Fruit fly (Drosophila melanogaster) whole organism, prepupa: ENCODE results near the gene Mo25.

Experiments
- Blimp-1 ChIP-seq: fragments of 200-800 bp; sonication (Bioruptor generic); optimal IDR thresholded peaks from 3 replicates; lab custom pipeline; 2017; ENCODE audit warnings: missing biosample characterization, missing genetic modification characterization, mild to moderate bottlenecking, moderate library complexity, missing genetic modification reagents
- CG10669 ChIP-seq: fragments of 200-800 bp; sonication (Bioruptor generic); optimal IDR thresholded peaks from 3 replicates; lab custom pipeline; 2018; ENCODE audit warnings: missing biosample characterization, mild to moderate bottlenecking, missing genetic modification characterization, moderate library complexity
- CG11294 ChIP-seq: fragments of 200-800 bp; sonication (Bioruptor generic); IDR thresholded peaks from 2 replicates; pipeline ENCODE4 v1.3.6; 2022; ENCODE audit warnings: missing biosample characterization, missing genetic modification characterization
- CG11762 ChIP-seq: fragments of 200-800 bp; sonication (Bioruptor generic); optimal IDR thresholded peaks from 3 replicates; lab custom pipeline; 2016; ENCODE audit warnings: missing biosample characterization, missing genetic modification characterization; ENCODE audit not compliant: insufficient read depth
- CG15336 ChIP-seq: fragments of 200-800 bp; sonication (Bioruptor generic); IDR thresholded peaks from 2 replicates; pipeline ENCODE4 v1.3.6; 2022; ENCODE audit warnings: missing biosample characterization, missing genetic modification characterization
- CG1621 ChIP-seq: fragments of 200-800 bp; sonication (Bioruptor generic); optimal IDR thresholded peaks from 3 replicates; lab custom pipeline; 2018; ENCODE audit warnings: missing biosample characterization, mild to moderate bottlenecking, missing genetic modification characterization
- CG16779 ChIP-seq: fragments of 200-800 bp; sonication (Bioruptor generic); optimal IDR thresholded peaks from 3 replicates; lab custom pipeline; 2017; ENCODE audit warnings: missing biosample characterization, mild to moderate bottlenecking, missing genetic modification characterization
- CG3032 ChIP-seq: fragments of 200-800 bp; optimal IDR thresholded peaks from 2 replicates; lab custom pipeline; 2019; ENCODE audit warnings: missing biosample characterization, mild to moderate bottlenecking, missing genetic modification characterization, moderate library complexity
- CG31627 ChIP-seq: fragments of 200-800 bp; sonication (Bioruptor generic); optimal IDR thresholded peaks from 3 replicates; lab custom pipeline; 2016; ENCODE audit warnings: missing biosample characterization, missing genetic modification characterization
- CG34406 ChIP-seq: fragments of 200-800 bp; sonication (Bioruptor generic); optimal IDR thresholded peaks from 3 replicates; lab custom pipeline; 2016; ENCODE audit warnings: missing biosample characterization, missing genetic modification characterization
- CG3919 ChIP-seq: fragments of 200-800 bp; sonication (Bioruptor generic); optimal IDR thresholded peaks from 3 replicates; lab custom pipeline; 2016; ENCODE audit warnings: missing biosample characterization, missing genetic modification characterization
- CG4318 ChIP-seq: fragments of 200-800 bp; sonication (Bioruptor generic); optimal IDR thresholded peaks from 3 replicates; lab custom pipeline; 2017; ENCODE audit warnings: missing biosample characterization, mild to moderate bottlenecking, missing genetic modification characterization
- CG6276 ChIP-seq: fragments of 200-800 bp; sonication (Bioruptor generic); optimal IDR thresholded peaks from 2 replicates; lab custom pipeline; 2017; ENCODE audit warnings: missing biosample characterization, mild to moderate bottlenecking, missing genetic modification characterization
- CG6792 ChIP-seq: fragments of 200-800 bp; sonication (Bioruptor generic); optimal IDR thresholded peaks from 3 replicates; lab custom pipeline; 2016; ENCODE audit warnings: missing biosample characterization, missing genetic modification characterization
- CG6854 ChIP-seq: fragments of 200-800 bp; sonication (Bioruptor generic); optimal IDR thresholded peaks from 2 replicates; lab custom pipeline; 2017; ENCODE audit warnings: missing biosample characterization, mild to moderate bottlenecking, missing genetic modification characterization
- CG7368 ChIP-seq: fragments of 200-800 bp; sonication (Bioruptor generic); optimal IDR thresholded peaks from 3 replicates; lab custom pipeline; 2016; ENCODE audit warnings: missing biosample characterization, missing genetic modification characterization
- CG8119 ChIP-seq: fragments of 200-800 bp; sonication (Bioruptor generic); IDR thresholded peaks from 3 replicates; pipeline ENCODE4 v1.3.6; 2022; ENCODE audit warnings: missing biosample characterization, missing genetic modification characterization
- CG8319 ChIP-seq: fragments of 200-800 bp; sonication (Bioruptor generic); optimal IDR thresholded peaks from 3 replicates; lab custom pipeline; 2016; ENCODE audit warnings: missing biosample characterization, missing genetic modification characterization
- Eip75B ChIP-seq: fragments of 200-800 bp; sonication (Bioruptor generic); optimal IDR thresholded peaks from 3 replicates; lab custom pipeline; 2016; ENCODE audit warnings: missing biosample characterization, missing genetic modification characterization
- Eip93F ChIP-seq: fragments of 200-800 bp; sonication (Bioruptor generic); optimal IDR thresholded peaks from 2 replicates; lab custom pipeline; 2016; ENCODE audit warnings: missing biosample characterization, mild to moderate bottlenecking, missing genetic modification characterization
- Ets96B ChIP-seq: fragments of 200-800 bp; optimal IDR thresholded peaks from 2 replicates; lab custom pipeline; 2019; ENCODE audit warnings: missing biosample characterization, mild to moderate bottlenecking, missing genetic modification characterization, moderate library complexity
- Gug ChIP-seq: fragments of 200-800 bp; sonication (Bioruptor generic); IDR thresholded peaks from 2 replicates; pipeline ENCODE4 v1.3.6; 2022; ENCODE audit warnings: missing biosample characterization, missing genetic modification characterization
- Hr38 ChIP-seq: sonication (Bioruptor generic); optimal IDR thresholded peaks from 2 replicates; lab custom pipeline; 2016; ENCODE audit warnings: missing biosample characterization, missing genetic modification characterization
- Lpt ChIP-seq: fragments of 200-800 bp; sonication (Bioruptor generic); optimal IDR thresholded peaks from 3 replicates; lab custom pipeline; 2016; ENCODE audit warnings: missing biosample characterization, missing genetic modification characterization
- Met ChIP-seq: fragments of 200-800 bp; sonication (Bioruptor generic); optimal IDR thresholded peaks from 3 replicates; lab custom pipeline; 2016; ENCODE audit warnings: missing biosample characterization, missing genetic modification characterization
- OdsH ChIP-seq: fragments of 200-800 bp; sonication (Bioruptor generic); optimal IDR thresholded peaks from 3 replicates; lab custom pipeline; 2016; ENCODE audit warnings: missing biosample characterization, missing genetic modification characterization
- Sox102F ChIP-seq: fragments of 200-800 bp; sonication (Bioruptor generic); optimal IDR thresholded peaks from 2 replicates; lab custom pipeline; 2016; ENCODE audit warnings: missing biosample characterization, mild to moderate bottlenecking, missing genetic modification characterization
- Sox14 ChIP-seq: fragments of 200-800 bp; sonication (Bioruptor generic); optimal IDR thresholded peaks from 3 replicates; lab custom pipeline; 2016; ENCODE audit warnings: missing biosample characterization, missing genetic modification characterization
- Sox15 ChIP-seq: fragments of 200-800 bp; sonication (Bioruptor generic); optimal IDR thresholded peaks from 3 replicates; lab custom pipeline; 2016; ENCODE audit warnings: missing biosample characterization, missing genetic modification characterization
- cyc ChIP-seq: fragments of 200-800 bp; sonication (Bioruptor generic); optimal IDR thresholded peaks from 3 replicates; lab custom pipeline; 2016; ENCODE audit warnings: missing biosample characterization, missing genetic modification characterization
- eg ChIP-seq: fragments of 200-800 bp; sonication (Bioruptor generic); IDR thresholded peaks from 3 replicates; pipeline ENCODE4 v1.3.6; 2022; ENCODE audit warnings: missing biosample characterization, missing genetic modification characterization
- esn ChIP-seq: fragments of 200-800 bp; sonication (Bioruptor generic); optimal IDR thresholded peaks from 2 replicates; lab custom pipeline; 2016; ENCODE audit warnings: missing biosample characterization, mild to moderate bottlenecking, missing genetic modification characterization, moderate library complexity
- fd59A ChIP-seq: fragments of 200-800 bp; sonication (Bioruptor generic); optimal IDR thresholded peaks from 2 replicates; lab custom pipeline; 2017; ENCODE audit warnings: missing biosample characterization, mild to moderate bottlenecking, missing genetic modification characterization, missing genetic modification reagents
- fkh ChIP-seq: fragments of 200-800 bp; sonication (Bioruptor generic); optimal IDR thresholded peaks from 3 replicates; lab custom pipeline; 2017; ENCODE audit warnings: missing biosample characterization, mild to moderate bottlenecking, missing genetic modification characterization, moderate library complexity
- lz ChIP-seq: fragments of 200-800 bp; sonication (Bioruptor generic); optimal IDR thresholded peaks from 3 replicates; lab custom pipeline; 2016; ENCODE audit warnings: missing biosample characterization, missing genetic modification characterization
- net ChIP-seq: fragments of 200-800 bp; sonication (Bioruptor generic); optimal IDR thresholded peaks from 3 replicates; lab custom pipeline; 2016; ENCODE audit warnings: missing biosample characterization, missing genetic modification characterization
- salr ChIP-seq, 2 experiments: fragments of 200-800 bp; sonication (Bioruptor generic); optimal IDR thresholded peaks; 3 replicates each; lab custom pipeline; 2016 to 2018; ENCODE audit warnings: missing biosample characterization in 2 of 2, missing genetic modification characterization in 2 of 2, mild to moderate bottlenecking in 1 of 2
- spab ChIP-seq: fragments of 200-800 bp; sonication (Bioruptor generic); optimal IDR thresholded peaks from 2 replicates; lab custom pipeline; 2017; ENCODE audit warnings: missing biosample characterization, mild to moderate bottlenecking, missing genetic modification characterization, missing genetic modification reagents
- ss ChIP-seq, 2 experiments: fragments of 200-800 bp; sonication (Bioruptor generic); optimal IDR thresholded peaks; 2 replicates in 1 of 2; 3 replicates in 1 of 2; lab custom pipeline; 2017 to 2018; ENCODE audit warnings: mild to moderate bottlenecking in 2 of 2, missing biosample characterization in 2 of 2, missing genetic modification characterization in 2 of 2, moderate library complexity in 1 of 2

The Mo25 gene

DNA sequence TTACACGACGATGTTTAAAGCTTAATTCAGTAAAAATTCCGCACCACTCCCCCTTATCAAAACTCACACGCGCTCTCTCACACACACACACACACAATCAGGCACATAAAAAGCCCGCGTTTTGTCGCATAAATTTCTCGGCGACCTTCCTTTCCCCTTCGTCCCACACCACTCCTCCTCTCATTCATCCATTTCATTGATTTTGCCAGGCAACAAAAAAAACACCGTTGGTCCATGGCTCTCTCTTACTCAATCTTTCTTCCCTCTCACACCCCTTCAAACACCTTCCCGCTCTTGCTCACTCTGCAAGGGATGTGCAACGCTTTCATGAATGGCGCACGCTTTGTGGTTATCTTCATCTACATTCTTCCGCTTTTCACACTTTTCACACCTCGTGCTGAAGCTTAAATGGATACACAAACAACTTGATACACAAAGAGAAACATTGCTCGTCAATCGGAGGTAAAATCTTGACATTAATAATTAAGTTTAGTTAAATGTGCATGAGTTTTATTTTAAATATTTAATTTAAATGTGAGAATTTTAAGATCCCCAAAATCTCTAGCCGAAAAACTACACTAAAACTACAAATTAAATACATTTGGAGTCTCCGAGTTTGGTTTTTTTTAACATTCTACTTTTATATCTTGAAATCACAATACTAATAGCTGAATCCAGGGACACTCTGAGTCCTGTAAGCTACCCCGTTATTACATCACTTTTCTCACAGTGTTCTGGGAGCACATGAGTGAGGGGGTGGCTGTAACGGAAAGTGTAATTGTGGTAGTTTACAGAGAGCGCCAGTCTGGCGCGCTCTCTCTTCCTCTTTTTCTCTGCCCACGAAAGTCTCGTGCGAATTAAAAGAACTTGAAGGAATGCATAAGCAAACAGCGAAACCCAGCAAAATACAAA is 44.9 kb upstream of the Mo25 start (continued):
- TF ChIP-seq Hr38 (peak; percentile 50), lz (GFP tag; lab: Kevin White, UChicago) (peak; percentile 95), CG31627 (GFP tag; lab: Kevin White, UChicago) (peak; percentile 94), CG7368 (GFP tag; lab: Kevin White, UChicago) (peak; percentile 93), Ets96B (peak; percentile 96), ss (GFP tag; optimal IDR thresholded peaks at IDR 0.05; lab: Kevin White, UChicago) (peak; percentile 90 to 96), spab (GFP tag; lab: Kevin White, UChicago) (peak; percentile 98), Eip75B (GFP tag; lab: Kevin White, UChicago) (peak; percentile 96), CG1621 (peak; percentile 91), fd59A (GFP tag; lab: Kevin White, UChicago) (peak; percentile 96), OdsH (GFP tag; lab: Kevin White, UChicago) (peak; percentile 98), Eip93F (GFP tag; lab: Kevin White, UChicago) (peak; percentile 89), CG8119 (GFP tag; lab: Robert Waterston, UW) (peak; percentile 98), net (peak; percentile 97), Blimp-1 (GFP tag; lab: Kevin White, UChicago) (peak; percentile 89), Sox15 (GFP tag; lab: Kevin White, UChicago) (peak; percentile 95), CG11762 (peak; percentile 97), Lpt (GFP tag; lab: Kevin White, UChicago) (peak; percentile 97), CG3032 (peak; percentile 96), fkh (GFP tag; lab: Kevin White, UChicago) (peak; percentile 91), esn (peak; percentile 97), CG16779 (tag; lab: Kevin White, UChicago) (peak; percentile 95), CG6854 (peak; percentile 89), CG4318 (GFP tag; lab: Kevin White, UChicago) (peak; percentile 99), CG6792 (GFP tag; lab: Kevin White, UChicago) (peak; percentile 96), eg (peak; percentile 95), CG15336 (peak; percentile 97), Gug (peak; percentile 92)

- no peak for TF ChIP-seq Sox14 (GFP tag; lab: Kevin White, UChicago)
- TF ChIP-seq Sox102F (GFP tag; lab: Kevin White, UChicago) = no peak
- TF ChIP-seq CG6276 = no peak
- TF ChIP-seq CG34406 (GFP tag; lab: Kevin White, UChicago) = no peak
- TF ChIP-seq net = no peak
- TF ChIP-seq CG3919 (GFP tag; lab: Kevin White, UChicago) = no peak
- no peak for TF ChIP-seq CG4318 (GFP tag; lab: Kevin White, UChicago)
- TF ChIP-seq cyc (GFP tag; lab: Kevin White, UChicago) = no peak
- no peak for TF ChIP-seq Lpt (GFP tag; lab: Kevin White, UChicago)
- no peak for TF ChIP-seq CG11294
- TF ChIP-seq CG10669 (GFP tag; lab: Kevin White, UChicago) = no peak
- TF ChIP-seq salr (GFP tag; optimal IDR thresholded peaks at IDR 0.05; lab: Kevin White, UChicago) = no peak
- TF ChIP-seq Met (GFP tag; lab: Kevin White, UChicago) = no peak
- TF ChIP-seq OdsH (GFP tag; lab: Kevin White, UChicago) = no peak
- TF ChIP-seq CG8319 (GFP tag; lab: Kevin White, UChicago) = no peak
- no peak for TF ChIP-seq CG1621
- no peak for TF ChIP-seq Sox15 (GFP tag; lab: Kevin White, UChicago)
Observed at dm6 chr3L:16659099-16659498, 43.8 kb upstream of the Mo25 start.
